Worm (Caenorhabditis elegans) whole organism, L3 larva: Measurements from ENCODE around the gene oig-2.
A peak's percentile ranks its signal among the peaks of the same experiment; 100 is the strongest.
"Not testable (repeated sequence)": the region's sequence is repeated elsewhere in the genome, so short reads cannot be mapped to it uniquely, and the experiment has no call there.

Experiments used
- R02D3.7 ChIP-seq: fragments of 150-350 bp; optimal IDR thresholded peaks from 2 replicates; lab custom pipeline; 2014; ENCODE audit warnings: missing biosample characterization, missing genetic modification characterization
- ama-1 ChIP-seq: fragments of 150-350 bp; optimal IDR thresholded peaks from 2 replicates; lab custom pipeline; 2018
- ceh-16 ChIP-seq: sonication (generic microtip); optimal IDR thresholded peaks from 2 replicates; lab custom pipeline; 2017; ENCODE audit warnings: missing biosample characterization, missing genetic modification characterization
- ceh-28 ChIP-seq: fragments of 150-350 bp; optimal IDR thresholded peaks from 2 replicates; lab custom pipeline; 2014; ENCODE audit warnings: missing biosample characterization, missing genetic modification reagents, missing genetic modification characterization
- ceh-82 ChIP-seq: fragments of 150-350 bp; optimal IDR thresholded peaks from 2 replicates; lab custom pipeline; 2014; ENCODE audit warnings: missing biosample characterization, missing genetic modification characterization
- ceh-9 ChIP-seq: sonication (generic microtip); optimal IDR thresholded peaks from 2 replicates; lab custom pipeline; 2018; ENCODE audit warnings: missing biosample characterization, missing genetic modification characterization
- daf-12 ChIP-seq: fragments of 150-350 bp; optimal IDR thresholded peaks from 2 replicates; lab custom pipeline; 2014; ENCODE audit warnings: missing biosample characterization, missing genetic modification reagents, missing genetic modification characterization
- elt-1 ChIP-seq: fragments of 150-350 bp; optimal IDR thresholded peaks from 2 replicates; lab custom pipeline; 2014; ENCODE audit warnings: missing biosample characterization, missing genetic modification characterization
- elt-3 ChIP-seq, 3 experiments: fragments of 150-350 bp in 1 of 3; sonication (generic microtip) in 2 of 3; optimal IDR thresholded peaks; 2 replicates in 2 of 3; 4 replicates in 1 of 3; lab custom pipeline; 2014 to 2017; ENCODE audit warnings: missing biosample characterization in 3 of 3, missing genetic modification characterization in 3 of 3
- fkh-2 ChIP-seq: fragments of 150-350 bp; optimal IDR thresholded peaks from 2 replicates; lab custom pipeline; 2014; ENCODE audit warnings: missing biosample characterization, missing genetic modification reagents, missing genetic modification characterization
- fos-1 ChIP-seq: fragments of 150-350 bp; optimal IDR thresholded peaks from 2 replicates; lab custom pipeline; 2014; ENCODE audit warnings: missing biosample characterization, missing genetic modification characterization
- hmg-11 ChIP-seq: sonication (generic microtip); optimal IDR thresholded peaks from 2 replicates; lab custom pipeline; 2016; ENCODE audit warnings: missing genetic modification characterization, missing compliant biosample characterization
- jun-1 ChIP-seq: fragments of 150-350 bp; optimal IDR thresholded peaks from 2 replicates; lab custom pipeline; 2014; ENCODE audit warnings: missing biosample characterization, missing genetic modification reagents, missing genetic modification characterization
- lin-15B ChIP-seq: fragments of 150-350 bp; optimal IDR thresholded peaks from 2 replicates; lab custom pipeline; 2014; ENCODE audit warnings: missing biosample characterization, missing genetic modification characterization
- lin-39 ChIP-seq: fragments of 150-350 bp; optimal IDR thresholded peaks from 2 replicates; lab custom pipeline; 2018; ENCODE audit warnings: missing biosample characterization, missing genetic modification reagents, missing genetic modification characterization
- lsy-12 ChIP-seq: sonication (generic microtip); optimal IDR thresholded peaks from 2 replicates; lab custom pipeline; 2016; ENCODE audit warnings: mild to moderate bottlenecking, missing genetic modification characterization, missing compliant biosample characterization
- mdl-1 ChIP-seq: fragments of 150-350 bp; optimal IDR thresholded peaks from 2 replicates; lab custom pipeline; 2014; ENCODE audit warnings: missing biosample characterization, missing genetic modification characterization
- mml-1 ChIP-seq: fragments of 150-350 bp; sonication (generic microtip); optimal IDR thresholded peaks from 3 replicates; lab custom pipeline; 2014; ENCODE audit warnings: missing biosample characterization, missing genetic modification characterization
- nfya-1 ChIP-seq: sonication (generic microtip); optimal IDR thresholded peaks from 2 replicates; lab custom pipeline; 2017; ENCODE audit warnings: missing genetic modification characterization, mild to moderate bottlenecking, missing compliant biosample characterization, antibody characterized with exemption, moderate library complexity; ENCODE audit not compliant: insufficient read depth
- nhr-23 ChIP-seq: fragments of 150-350 bp; optimal IDR thresholded peaks from 2 replicates; lab custom pipeline; 2014; ENCODE audit warnings: missing biosample characterization, missing genetic modification reagents, missing genetic modification characterization
- nhr-237 ChIP-seq: fragments of 150-350 bp; optimal IDR thresholded peaks from 2 replicates; lab custom pipeline; 2014; ENCODE audit warnings: missing biosample characterization, missing genetic modification characterization
- nhr-25 ChIP-seq: sonication (generic microtip); optimal IDR thresholded peaks from 2 replicates; lab custom pipeline; 2017; ENCODE audit warnings: missing biosample characterization, missing genetic modification characterization
- nhr-28 ChIP-seq: fragments of 150-350 bp; optimal IDR thresholded peaks from 2 replicates; lab custom pipeline; 2014; ENCODE audit warnings: missing biosample characterization, missing genetic modification characterization
- nhr-43 ChIP-seq: sonication (generic microtip); optimal IDR thresholded peaks from 2 replicates; lab custom pipeline; 2016; ENCODE audit warnings: mild to moderate bottlenecking, missing genetic modification characterization, missing compliant biosample characterization; ENCODE audit not compliant: poor library complexity, severe bottlenecking
- nhr-67 ChIP-seq: fragments of 150-350 bp; optimal IDR thresholded peaks from 2 replicates; lab custom pipeline; 2014; ENCODE audit warnings: missing biosample characterization, missing genetic modification characterization
- nhr-76 ChIP-seq: fragments of 150-350 bp; sonication (generic microtip); optimal IDR thresholded peaks from 5 replicates; lab custom pipeline; 2014; ENCODE audit warnings: missing biosample characterization, missing genetic modification characterization
- pha-4 ChIP-seq: fragments of 150-350 bp; optimal IDR thresholded peaks from 2 replicates; lab custom pipeline; 2014; ENCODE audit warnings: missing biosample characterization, missing genetic modification reagents, missing genetic modification characterization
- sea-2 ChIP-seq: fragments of 150-350 bp; sonication (generic microtip); optimal IDR thresholded peaks from 4 replicates; lab custom pipeline; 2014; ENCODE audit warnings: missing biosample characterization, missing genetic modification reagents, missing genetic modification characterization
- skn-1 ChIP-seq: fragments of 150-350 bp; optimal IDR thresholded peaks from 2 replicates; lab custom pipeline; 2014; ENCODE audit warnings: missing biosample characterization, missing genetic modification characterization
- snpc-4 ChIP-seq: fragments of 150-350 bp; optimal IDR thresholded peaks from 2 replicates; lab custom pipeline; 2014; ENCODE audit warnings: missing biosample characterization, missing genetic modification characterization
- unc-39 ChIP-seq: sonication (generic microtip); optimal IDR thresholded peaks from 4 replicates; lab custom pipeline; 2017; ENCODE audit warnings: missing biosample characterization, missing genetic modification characterization
- unc-62 ChIP-seq: fragments of 150-350 bp; sonication (generic microtip); optimal IDR thresholded peaks from 4 replicates; lab custom pipeline; 2014; ENCODE audit warnings: missing biosample characterization, missing genetic modification reagents, missing genetic modification characterization
- zag-1 ChIP-seq: fragments of 150-350 bp; optimal IDR thresholded peaks from 2 replicates; lab custom pipeline; 2014; ENCODE audit warnings: missing biosample characterization, missing genetic modification characterization
- ztf-11 ChIP-seq: fragments of 150-350 bp; optimal IDR thresholded peaks from 2 replicates; lab custom pipeline; 2014; ENCODE audit warnings: missing biosample characterization, missing genetic modification characterization

Gene oig-2

DNA sequence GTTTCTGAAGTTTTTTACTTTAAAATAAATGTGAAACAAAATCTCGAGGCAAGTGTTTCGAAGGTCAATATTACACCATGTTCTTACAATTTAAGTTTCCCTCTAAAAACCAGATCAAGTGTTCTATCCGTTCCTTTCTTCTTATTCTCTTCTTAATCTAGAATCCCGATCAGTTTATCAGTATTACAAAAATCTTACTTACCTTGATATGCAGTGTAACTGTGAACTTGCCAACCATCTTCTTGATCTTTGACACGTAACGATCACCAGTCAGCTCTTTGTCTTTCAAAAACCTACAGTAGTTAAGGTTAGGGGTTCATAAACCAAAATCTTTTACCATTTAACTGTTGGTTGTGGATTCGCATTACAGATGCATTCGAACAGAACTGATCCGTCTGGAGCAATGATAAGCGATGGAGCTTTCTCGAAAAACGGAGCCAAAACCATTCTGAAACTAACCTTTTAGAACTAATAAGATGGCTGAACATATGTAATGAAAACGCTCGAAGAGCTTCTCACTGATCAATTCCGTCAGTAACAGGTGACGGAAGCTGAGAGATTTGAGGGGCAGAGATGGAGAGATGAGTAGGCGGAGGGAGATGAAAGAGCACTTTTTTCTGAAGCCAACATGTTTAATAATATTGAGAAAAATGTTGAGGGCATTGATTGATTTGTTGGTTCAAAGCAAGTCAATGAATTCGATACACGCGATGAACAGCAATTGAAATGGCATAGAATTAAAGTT is at the start of gene oig-2:
TSS of gene oig-2 (minus strand) at position 448 of the 745 bp plus-strand sequence.
- TF ChIP-seq elt-1 (peak; percentile 85), nhr-25 (peak; percentile 43), ama-1 (no peak), elt-3 (tag; optimal IDR thresholded peaks at IDR 0.05; lab: Kevin White, UChicago) (no peak)

ce11 chrII:13056580-13056979 is 48.6 kb upstream of the oig-2 start, which contains the start of gene zyx-1:
TSS of gene zyx-1 (plus strand) at chrII:13056910.
- TF ChIP-seq mdl-1 (no peak), ceh-16 (tag; lab: Kevin White, UChicago) (no peak), nhr-43 (no peak)

DNA sequence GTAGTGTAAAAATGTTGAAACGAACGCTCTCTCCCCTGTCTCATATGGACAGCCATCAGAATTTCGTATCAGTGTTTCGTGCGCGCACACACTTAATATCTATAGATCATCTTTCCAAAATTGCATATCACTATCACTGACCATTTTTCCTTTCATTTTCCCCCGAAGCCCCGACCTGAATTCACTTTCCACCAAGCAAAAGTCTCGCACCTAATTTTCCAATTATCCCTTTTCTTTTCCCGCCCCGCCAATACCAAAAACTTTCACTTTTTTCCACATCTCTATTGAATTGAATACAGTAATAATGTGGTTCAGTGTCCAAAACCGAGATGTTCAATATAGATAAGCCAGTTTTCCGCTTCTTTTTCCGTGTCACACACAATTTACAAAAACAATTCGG is 45.5 kb upstream of the oig-2 start:
- TF ChIP-seq nhr-23 (tag; lab: Kevin White, UChicago), result peak; percentile 35
- TF ChIP-seq nhr-67 (tag; lab: Kevin White, UChicago), result no peak
- no peak for TF ChIP-seq nhr-25
- TF ChIP-seq nhr-237 (tag; lab: Kevin White, UChicago), result no peak
- TF ChIP-seq pha-4 (tag; lab: Kevin White, UChicago), result no peak
- no peak for TF ChIP-seq lin-15B
- no peak for TF ChIP-seq unc-62
- TF ChIP-seq elt-3 (tag; optimal IDR thresholded peaks at IDR 0.05; lab: Kevin White, UChicago), result no peak

DNA sequence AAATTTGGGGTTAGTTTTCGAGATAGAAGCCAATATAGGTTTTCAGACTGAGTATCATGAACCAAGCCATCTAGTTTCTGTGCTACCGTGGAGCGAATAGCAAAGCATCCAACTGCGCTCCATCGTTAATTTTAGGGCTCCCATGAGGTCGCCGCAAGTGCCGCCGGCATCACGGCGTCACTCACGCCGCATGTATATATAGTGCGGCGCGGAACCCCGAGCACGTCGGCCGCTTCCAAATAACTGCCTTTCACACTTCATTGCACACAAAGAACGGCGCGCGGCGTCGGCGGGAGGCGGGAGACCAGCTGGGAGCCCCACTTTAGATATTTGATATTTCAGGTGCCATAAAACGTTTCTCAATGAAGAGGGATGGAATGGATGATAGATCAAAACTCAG is 42.1 kb upstream of the oig-2 start:
- TF ChIP-seq jun-1 (tag; lab: Kevin White, UChicago), result no peak
- no peak for TF ChIP-seq fkh-2 (tag; lab: Kevin White, UChicago)
- no peak for TF ChIP-seq elt-1
- no peak for TF ChIP-seq nhr-67 (tag; lab: Kevin White, UChicago)
- TF ChIP-seq nhr-43, result no peak
- TF ChIP-seq ceh-9, result no peak
- TF ChIP-seq elt-3 (tag; optimal IDR thresholded peaks at IDR 0.05; lab: Kevin White, UChicago), result no peak
- no peak for TF ChIP-seq sea-2 (GFP tag; lab: Kevin White, UChicago)
- no peak for TF ChIP-seq zag-1 (tag; lab: Kevin White, UChicago)
- TF ChIP-seq nhr-76 (tag; lab: Kevin White, UChicago), result no peak
- no peak for TF ChIP-seq nfya-1 (tag; lab: Kevin White, UChicago)
- no peak for TF ChIP-seq ama-1
- TF ChIP-seq ztf-11 (tag; lab: Kevin White, UChicago), result no peak
- TF ChIP-seq skn-1 (tag; lab: Kevin White, UChicago), result no peak
- TF ChIP-seq lin-15B, result no peak
- no peak for TF ChIP-seq daf-12

DNA sequence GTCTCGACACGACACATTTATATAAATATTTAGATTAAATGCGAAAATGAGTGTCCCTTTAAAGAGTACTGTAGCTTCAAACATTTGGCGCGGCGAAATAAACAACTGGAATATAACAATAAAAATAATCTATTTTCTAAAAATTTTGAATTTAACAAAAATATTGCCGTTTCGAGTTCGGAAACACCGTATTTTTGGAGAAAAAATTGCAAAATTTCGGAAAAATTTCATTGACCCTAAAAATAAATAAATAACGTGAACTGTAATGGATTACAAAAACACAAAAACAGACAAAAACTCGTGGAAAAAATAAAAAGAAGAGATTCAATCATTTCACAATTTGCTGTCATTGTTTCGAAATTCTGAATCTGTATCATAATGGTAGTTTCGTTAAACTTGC is 39.6 kb upstream of the oig-2 start, which contains the start of gene F42G4.2:
TSS of gene F42G4.2 (plus strand) at position 301 of the 400 bp plus-strand sequence.
- TF ChIP-seq ama-1; mml-1 (tag; lab: Kevin White, UChicago); zag-1 (tag; lab: Kevin White, UChicago): not testable (repeated sequence)

- TF ChIP-seq ceh-28 (tag; lab: Kevin White, UChicago), result peak; percentile 67
These were observed 39.1 kb upstream of the oig-2 start, which contains the start of gene F42G4.7 for ce11 chrII:13047106-13047505. TSS of gene F42G4.7 (minus strand) at chrII:13047290.

- not testable (repeated sequence) for TF ChIP-seq lin-15B; ama-1; pha-4 (tag; lab: Kevin White, UChicago)
These were observed 35.6 kb upstream of the oig-2 start, which contains the start of gene puf-6 for ce11 chrII:13043433-13044054. TSS of gene puf-6 (minus strand) at chrII:13043445.

DNA sequence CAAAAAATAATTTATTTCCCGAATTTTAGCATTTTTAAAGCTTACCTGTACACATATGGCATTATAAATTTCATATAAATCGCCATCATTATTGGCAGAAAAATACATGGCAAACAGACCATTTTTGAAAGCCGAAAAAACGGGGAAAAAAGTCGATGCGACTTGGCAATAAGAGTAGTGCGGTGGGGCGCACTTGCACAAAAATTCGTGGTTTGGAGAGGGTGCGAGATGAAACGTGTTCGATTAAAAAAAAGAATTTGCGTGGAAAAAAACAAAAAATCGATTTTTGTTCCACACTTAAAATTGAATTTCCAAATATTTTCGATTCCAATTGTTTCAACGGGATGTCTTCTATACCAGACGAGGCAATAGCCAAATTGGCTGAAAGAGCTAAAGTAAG is 28.8 kb upstream of the oig-2 start, which contains the start of gene F18A11.3:
TSS of gene F18A11.3 (minus strand) at position 125 of the 400 bp plus-strand sequence.
- peak; percentile 32 for TF ChIP-seq nfya-1 (tag; lab: Kevin White, UChicago)
- no peak for TF ChIP-seq fos-1 (tag; lab: Kevin White, UChicago)
- TF ChIP-seq hmg-11 (tag; lab: Kevin White, UChicago), result no peak
- no peak for TF ChIP-seq elt-1
- TF ChIP-seq daf-12, result no peak
- TF ChIP-seq elt-3 (tag; optimal IDR thresholded peaks at IDR 0.05; lab: Kevin White, UChicago), result no peak
- no peak for TF ChIP-seq mml-1 (tag; lab: Kevin White, UChicago)
- TF ChIP-seq ceh-16 (tag; lab: Kevin White, UChicago), result no peak
- TF ChIP-seq nhr-25, result no peak
- TF ChIP-seq jun-1 (tag; lab: Kevin White, UChicago), result no peak
- no peak for TF ChIP-seq nhr-237 (tag; lab: Kevin White, UChicago)
- TF ChIP-seq nhr-43, result no peak
- TF ChIP-seq lsy-12 (tag; lab: Kevin White, UChicago), result no peak
- no peak for TF ChIP-seq unc-39 (tag; lab: Kevin White, UChicago)
- TF ChIP-seq nhr-28 (tag; lab: Kevin White, UChicago), result no peak
- no peak for TF ChIP-seq ceh-9
- no peak for TF ChIP-seq nhr-23 (tag; lab: Kevin White, UChicago)
- no peak for TF ChIP-seq R02D3.7
- TF ChIP-seq lin-39 (tag; lab: Kevin White, UChicago), result no peak
- TF ChIP-seq sea-2 (GFP tag; lab: Kevin White, UChicago), result no peak
- peak; percentile 41 for TF ChIP-seq snpc-4 (tag; lab: Kevin White, UChicago)
- TF ChIP-seq ama-1, result no peak
- TF ChIP-seq ceh-82, result no peak
